Worm (Caenorhabditis elegans) whole organism, L1 larva: ENCODE results near the gene ZK355.3.

ENCODE experiments used
- C04F5.9 ChIP-seq: sonication (generic microtip); optimal IDR thresholded peaks from 2 replicates; lab custom pipeline; 2016; ENCODE audit warnings: missing genetic modification characterization, missing compliant biosample characterization
- C34B4.2 ChIP-seq: sonication (generic microtip); optimal IDR thresholded peaks from 2 replicates; lab custom pipeline; 2017; ENCODE audit warnings: mild to moderate bottlenecking, missing genetic modification characterization, missing compliant biosample characterization
- F16B12.6 ChIP-seq: fragments of 150-350 bp; optimal IDR thresholded peaks from 2 replicates; lab custom pipeline; 2014; ENCODE audit warnings: missing biosample characterization, missing genetic modification characterization
- Y116A8C.19 ChIP-seq: sonication (generic microtip); optimal IDR thresholded peaks from 2 replicates; lab custom pipeline; 2016; ENCODE audit warnings: missing compliant biosample characterization, missing genetic modification characterization, borderline replicate concordance
- aly-2 ChIP-seq: fragments of 150-350 bp; optimal IDR thresholded peaks from 2 replicates; lab custom pipeline; 2014; ENCODE audit warnings: missing biosample characterization, missing genetic modification characterization
- blmp-1 ChIP-seq: fragments of 150-350 bp; optimal IDR thresholded peaks from 2 replicates; lab custom pipeline; 2014; ENCODE audit warnings: missing biosample characterization, missing genetic modification characterization
- ceh-8 ChIP-seq: fragments of 200-800 bp; sonication (Bioruptor generic); optimal IDR thresholded peaks from 2 replicates; lab custom pipeline; 2018; ENCODE audit warnings: mild to moderate bottlenecking, missing genetic modification characterization, moderate library complexity, missing compliant biosample characterization
- efl-1 ChIP-seq, 4 experiments: fragments of 150-350 bp; optimal IDR thresholded peaks in 3 of 4; peaks in 1 of 4; 1 replicate in 1 of 4; 2 replicates in 3 of 4; lab custom pipeline; 2014; ENCODE audit warnings: missing biosample characterization in 2 of 4, missing genetic modification characterization in 2 of 4, missing genetic modification reagents in 2 of 4
- efl-3 ChIP-seq: fragments of 200-800 bp; sonication (Bioruptor generic); optimal IDR thresholded peaks from 2 replicates; lab custom pipeline; 2018; ENCODE audit warnings: mild to moderate bottlenecking, missing genetic modification characterization, missing compliant biosample characterization
- egl-27 ChIP-seq, 2 experiments: fragments of 150-350 bp in 1 of 2; sonication (generic microtip); optimal IDR thresholded peaks; 3 replicates each; lab custom pipeline; 2017 to 2018; ENCODE audit warnings: missing biosample characterization in 2 of 2, missing genetic modification characterization in 2 of 2, missing genetic modification reagents in 2 of 2
- elt-2 ChIP-seq: sonication (generic microtip); optimal IDR thresholded peaks from 2 replicates; lab custom pipeline; 2016; ENCODE audit warnings: missing genetic modification characterization, mild to moderate bottlenecking, inconsistent platforms, missing compliant biosample characterization, missing genetic modification reagents
- hlh-17 ChIP-seq: fragments of 200-800 bp; sonication (Bioruptor generic); optimal IDR thresholded peaks from 2 replicates; lab custom pipeline; 2018; ENCODE audit warnings: missing genetic modification characterization, mild to moderate bottlenecking, missing compliant biosample characterization, moderate library complexity, borderline replicate concordance
- hpl-2 ChIP-seq: fragments of 150-350 bp; optimal IDR thresholded peaks from 2 replicates; lab custom pipeline; 2014; ENCODE audit warnings: missing biosample characterization, missing genetic modification reagents, missing genetic modification characterization
- lin-13 ChIP-seq: fragments of 150-350 bp; optimal IDR thresholded peaks from 2 replicates; lab custom pipeline; 2014; ENCODE audit warnings: missing biosample characterization, missing genetic modification reagents, missing genetic modification characterization
- lin-35 ChIP-seq, 2 experiments: fragments of 150-350 bp; optimal IDR thresholded peaks; 2 replicates each; lab custom pipeline; 2014; ENCODE audit warnings: missing biosample characterization in 2 of 2, missing genetic modification characterization in 2 of 2, missing genetic modification reagents in 2 of 2
- lin-39 ChIP-seq: fragments of 150-350 bp; optimal IDR thresholded peaks from 2 replicates; lab custom pipeline; 2014; ENCODE audit warnings: missing biosample characterization, missing genetic modification reagents, missing genetic modification characterization
- lsy-2 ChIP-seq, 2 experiments: fragments of 150-350 bp; optimal IDR thresholded peaks; 2 replicates each; lab custom pipeline; 2014; ENCODE audit warnings: missing biosample characterization in 2 of 2, missing genetic modification characterization in 2 of 2
- mab-9 ChIP-seq: fragments of 200-800 bp; sonication (Bioruptor generic); IDR thresholded peaks from 2 replicates; pipeline ENCODE4 v1.3.6; 2022; ENCODE audit warnings: missing genetic modification reagents, missing genetic modification characterization, missing compliant biosample characterization
- mef-2 ChIP-seq: fragments of 150-350 bp; optimal IDR thresholded peaks from 2 replicates; lab custom pipeline; 2014; ENCODE audit warnings: missing biosample characterization, missing genetic modification characterization
- mep-1 ChIP-seq: fragments of 150-350 bp; optimal IDR thresholded peaks from 2 replicates; lab custom pipeline; 2014; ENCODE audit warnings: missing biosample characterization, missing genetic modification characterization
- nhr-28 ChIP-seq: fragments of 150-350 bp; optimal IDR thresholded peaks from 2 replicates; lab custom pipeline; 2014; ENCODE audit warnings: missing biosample characterization, missing genetic modification characterization
- nhr-47 ChIP-seq: sonication (generic microtip); optimal IDR thresholded peaks from 2 replicates; lab custom pipeline; 2016; ENCODE audit warnings: mild to moderate bottlenecking, missing genetic modification characterization, moderate library complexity, missing compliant biosample characterization
- nhr-77 ChIP-seq: fragments of 150-350 bp; optimal IDR thresholded peaks from 2 replicates; lab custom pipeline; 2014; ENCODE audit warnings: missing biosample characterization, missing genetic modification characterization
- nhr-85 ChIP-seq: sonication (generic microtip); peaks from one replicate; lab custom pipeline; 2016; ENCODE audit warnings: missing genetic modification characterization, inconsistent platforms, missing compliant biosample characterization
- nhr-90 ChIP-seq: sonication (generic microtip); optimal IDR thresholded peaks from 2 replicates; lab custom pipeline; 2016; ENCODE audit warnings: mild to moderate bottlenecking, missing genetic modification characterization, missing compliant biosample characterization; ENCODE audit not compliant: poor library complexity
- pqm-1 ChIP-seq: sonication (generic microtip); optimal IDR thresholded peaks from 3 replicates; lab custom pipeline; 2017; ENCODE audit warnings: missing biosample characterization, missing genetic modification characterization
- rnt-1 ChIP-seq: sonication (generic microtip); optimal IDR thresholded peaks from 2 replicates; lab custom pipeline; 2016; ENCODE audit warnings: mild to moderate bottlenecking, missing genetic modification characterization, moderate library complexity, missing compliant biosample characterization
- skn-1 ChIP-seq: fragments of 150-350 bp; optimal IDR thresholded peaks from 2 replicates; lab custom pipeline; 2014; ENCODE audit warnings: missing biosample characterization, missing genetic modification characterization
- snpc-4 ChIP-seq: fragments of 150-350 bp; optimal IDR thresholded peaks from 2 replicates; lab custom pipeline; 2014; ENCODE audit warnings: missing biosample characterization, missing genetic modification characterization
- snu-23 ChIP-seq: sonication (generic microtip); optimal IDR thresholded peaks from 2 replicates; lab custom pipeline; 2016; ENCODE audit warnings: missing genetic modification characterization, missing compliant biosample characterization
- sptf-1 ChIP-seq: fragments of 150-350 bp; optimal IDR thresholded peaks from 2 replicates; lab custom pipeline; 2014; ENCODE audit warnings: missing biosample characterization, missing genetic modification characterization
- tlp-1 ChIP-seq: fragments of 150-350 bp; optimal IDR thresholded peaks from 2 replicates; lab custom pipeline; 2014; ENCODE audit warnings: missing biosample characterization, missing genetic modification characterization
- unc-62 ChIP-seq: fragments of 150-350 bp; optimal IDR thresholded peaks from 2 replicates; lab custom pipeline; 2014; ENCODE audit warnings: missing biosample characterization, missing genetic modification reagents, missing genetic modification characterization
- vab-15 ChIP-seq: sonication (generic microtip); optimal IDR thresholded peaks from 2 replicates; lab custom pipeline; 2017; ENCODE audit warnings: missing genotype, mild to moderate bottlenecking, missing genetic modification characterization, missing compliant biosample characterization
- zip-4 ChIP-seq: fragments of 200-800 bp; sonication (Bioruptor generic); optimal IDR thresholded peaks from 2 replicates; lab custom pipeline; 2018; ENCODE audit warnings: mild to moderate bottlenecking, missing genetic modification characterization, moderate library complexity, missing compliant biosample characterization

Gene ZK355.3

DNA sequence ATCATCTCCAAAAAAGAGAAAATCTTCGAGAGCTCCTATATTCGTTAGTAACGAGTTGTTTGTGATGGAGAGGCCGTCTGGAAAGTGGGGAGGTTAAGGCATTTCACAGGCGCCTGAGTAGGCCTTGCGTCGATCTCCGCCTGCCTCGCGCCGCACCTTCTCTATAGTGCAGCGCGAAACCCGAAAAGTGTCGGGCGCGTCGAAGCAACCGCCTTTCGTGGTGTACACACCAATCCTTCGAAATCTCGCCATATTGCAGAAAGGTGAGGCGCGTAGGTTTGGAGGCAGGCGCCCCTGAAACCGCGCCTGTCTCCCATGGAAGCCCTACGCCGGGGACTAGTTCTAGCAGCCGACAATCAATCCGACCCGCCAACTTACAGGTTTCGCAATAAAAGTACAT, 2.4 kb upstream of the ZK355.3 start:
- TF ChIP-seq ceh-8 (GFP tag; lab: Kevin White, UChicago) (no peak), efl-1 (optimal IDR thresholded peaks at IDR 0.05; lab: Kevin White, UChicago) (no peak), efl-1 (GFP tag; optimal IDR thresholded peaks at IDR 0.05 in 1 of 2; lab: Kevin White, UChicago) (peak in 1 of 2 experiments; percentile 25)

DNA sequence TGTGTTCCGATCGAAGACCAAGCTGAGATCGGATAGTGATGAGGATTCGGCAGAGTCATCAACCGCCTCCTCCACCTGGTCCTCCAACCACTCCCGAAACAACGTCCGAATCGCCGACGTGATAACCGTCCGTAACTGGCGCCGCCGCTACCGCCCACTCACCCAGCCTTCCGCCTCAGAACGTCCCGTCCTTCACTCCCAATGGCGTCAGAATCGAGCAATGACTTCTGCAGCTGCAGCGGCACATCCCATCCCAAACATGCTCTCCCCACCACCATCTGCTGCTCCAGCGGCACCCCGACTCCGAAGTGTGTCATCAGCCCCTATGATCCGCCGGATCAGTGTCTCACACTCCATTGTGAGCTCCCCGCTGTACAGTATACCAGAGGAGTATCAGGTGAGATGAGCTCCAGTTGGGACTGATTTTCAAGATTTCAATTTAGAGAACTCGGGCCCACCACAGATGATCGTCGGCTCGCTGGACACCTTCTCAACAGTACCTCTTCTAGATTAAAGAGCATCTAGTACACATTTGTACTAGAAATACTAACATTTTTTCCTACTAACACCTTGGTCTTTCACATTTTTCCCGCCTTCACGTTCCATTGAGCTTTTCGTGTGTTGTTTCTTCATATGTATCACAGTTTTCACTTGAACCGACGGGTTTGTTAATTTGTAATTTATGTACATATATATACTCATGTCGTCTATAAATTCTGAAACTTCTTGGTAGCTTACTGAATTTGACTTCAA, 1.5 kb downstream of the ZK355.3 start:
- TF ChIP-seq efl-1 (optimal IDR thresholded peaks at IDR 0.05; lab: Kevin White, UChicago), result no peak
- TF ChIP-seq efl-1 (GFP tag; optimal IDR thresholded peaks at IDR 0.05 in 1 of 2; lab: Kevin White, UChicago), result peak in 1 of 2 experiments; percentile 51
- TF ChIP-seq vab-15 (tag; lab: Kevin White, UChicago), result no peak

DNA sequence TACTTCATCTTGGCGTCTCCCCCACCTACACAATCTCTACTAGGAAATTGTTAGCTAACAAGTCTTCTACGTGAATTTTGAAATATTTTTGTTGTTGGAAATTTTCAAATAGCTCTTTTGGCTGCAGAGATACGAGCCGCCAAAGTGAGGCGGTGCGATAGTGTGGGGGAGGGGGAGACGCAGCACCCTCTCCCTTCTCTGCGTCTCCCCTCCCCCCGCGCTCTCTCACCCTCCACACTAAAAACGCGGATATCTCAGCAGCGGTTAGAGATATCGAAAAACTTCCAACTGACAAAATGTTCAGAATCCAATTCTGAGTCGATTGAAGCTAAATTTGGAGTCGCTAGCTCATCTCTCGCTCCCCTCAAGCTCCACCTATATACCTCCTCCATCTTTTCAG, 2.4 kb downstream of the ZK355.3 start:
- no peak for TF ChIP-seq mab-9 (GFP tag; lab: Robert Waterston, UW)
- TF ChIP-seq efl-1 (optimal IDR thresholded peaks at IDR 0.05; lab: Kevin White, UChicago), result no peak
- peak in 1 of 2 experiments; percentile 18 for TF ChIP-seq efl-1 (GFP tag; optimal IDR thresholded peaks at IDR 0.05 in 1 of 2; lab: Kevin White, UChicago)
- no peak for TF ChIP-seq nhr-90 (tag; lab: Kevin White, UChicago)
- TF ChIP-seq aly-2 (tag; lab: Kevin White, UChicago), result no peak
- no peak for TF ChIP-seq snu-23 (GFP tag; lab: Kevin White, UChicago)
- TF ChIP-seq nhr-77 (tag; lab: Kevin White, UChicago), result no peak
- no peak for TF ChIP-seq F16B12.6
- TF ChIP-seq nhr-85 (tag; lab: Kevin White, UChicago), result no peak

DNA sequence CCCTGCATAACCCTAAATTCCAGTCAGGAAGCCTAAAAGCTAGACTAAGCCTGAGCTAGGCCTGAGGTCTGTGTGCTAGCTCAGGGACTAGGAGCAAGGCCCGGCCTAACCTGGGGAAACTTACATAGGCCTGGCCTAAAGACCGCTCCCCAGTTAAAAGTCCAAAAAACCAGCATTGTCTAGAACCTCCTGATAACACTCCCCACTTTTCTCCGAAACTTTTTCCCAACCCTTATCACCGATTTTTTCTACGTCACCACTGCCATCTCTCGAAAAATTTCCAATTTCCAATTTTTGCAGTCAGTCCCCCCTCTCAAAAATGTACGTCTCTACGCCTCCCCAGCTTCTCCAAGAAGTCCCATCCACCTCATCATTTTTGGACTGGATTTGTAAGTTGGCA, 3.8 kb downstream of the ZK355.3 start, which contains the start of gene ZK355.2:
ZK355.2 (plus strand) TSS at position 301 of the 400 bp plus-strand sequence.
- TF ChIP-seq sptf-1 (tag; lab: Kevin White, UChicago) (no peak), pqm-1 (tag; lab: Kevin White, UChicago) (peak; percentile 50), lin-39 (tag; lab: Kevin White, UChicago) (no peak)

DNA sequence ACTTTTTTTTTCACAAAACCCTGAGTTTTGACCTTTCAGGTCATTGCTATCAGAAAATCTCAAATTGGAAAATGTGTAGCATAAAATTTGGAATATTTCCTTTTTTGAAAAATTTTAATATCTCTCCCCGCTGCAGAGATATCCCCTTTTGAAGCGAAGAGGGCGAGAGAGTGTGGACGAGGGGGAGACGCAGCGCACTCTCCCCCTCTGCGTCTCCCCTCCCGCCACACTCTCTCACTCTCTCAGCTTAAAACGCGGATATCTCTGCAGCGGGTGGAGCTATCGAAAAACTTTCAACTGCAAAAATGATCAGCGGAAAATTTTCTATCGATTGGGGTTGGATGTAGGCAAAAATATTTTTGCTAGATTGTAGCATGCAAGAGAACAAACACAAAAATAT, 4.7 kb downstream of the ZK355.3 start:
- TF ChIP-seq hpl-2 (GFP tag; lab: Kevin White, UChicago) (no peak), blmp-1 (tag; lab: Kevin White, UChicago) (no peak), snpc-4 (tag; lab: Kevin White, UChicago) (no peak), rnt-1 (no peak), nhr-47 (no peak), skn-1 (tag; lab: Kevin White, UChicago) (no peak), lin-13 (GFP tag; lab: Kevin White, UChicago) (no peak), sptf-1 (tag; lab: Kevin White, UChicago) (no peak), egl-27 (tag; optimal IDR thresholded peaks at IDR 0.05; lab: Kevin White, UChicago) (no peak), nhr-28 (no peak), unc-62 (GFP tag; lab: Kevin White, UChicago) (no peak), mep-1 (tag; lab: Kevin White, UChicago) (no peak), mab-9 (GFP tag; lab: Robert Waterston, UW) (no peak), mef-2 (tag; lab: Kevin White, UChicago) (no peak)

DNA sequence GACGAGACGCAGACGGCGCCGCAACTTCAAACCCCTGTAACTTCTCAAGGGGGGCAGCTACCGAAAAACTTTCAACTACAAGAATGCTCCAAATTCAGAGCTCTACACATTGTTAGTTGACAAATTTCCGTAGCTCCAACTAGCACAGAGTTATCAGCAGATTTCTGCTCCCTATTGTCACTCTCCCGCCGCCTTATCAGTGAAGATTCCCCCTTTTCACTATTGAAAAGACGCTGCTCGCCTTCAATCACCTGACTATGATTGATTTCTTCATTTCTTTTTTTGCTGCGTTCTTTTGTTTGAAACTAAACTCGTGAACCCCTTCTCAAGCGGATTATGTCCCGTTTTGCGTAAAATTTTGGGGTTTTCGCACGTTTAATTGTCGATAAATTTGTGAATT, 5.1 kb downstream of the ZK355.3 start:
- peak; percentile 41 for TF ChIP-seq elt-2 (tag; lab: Kevin White, UChicago)
- TF ChIP-seq mep-1 (tag; lab: Kevin White, UChicago), result no peak
- TF ChIP-seq lin-35 (GFP tag; optimal IDR thresholded peaks at IDR 0.05; lab: Kevin White, UChicago), result peak in 1 of 2 experiments; percentile 34
- no peak for TF ChIP-seq tlp-1 (tag; lab: Kevin White, UChicago)

DNA sequence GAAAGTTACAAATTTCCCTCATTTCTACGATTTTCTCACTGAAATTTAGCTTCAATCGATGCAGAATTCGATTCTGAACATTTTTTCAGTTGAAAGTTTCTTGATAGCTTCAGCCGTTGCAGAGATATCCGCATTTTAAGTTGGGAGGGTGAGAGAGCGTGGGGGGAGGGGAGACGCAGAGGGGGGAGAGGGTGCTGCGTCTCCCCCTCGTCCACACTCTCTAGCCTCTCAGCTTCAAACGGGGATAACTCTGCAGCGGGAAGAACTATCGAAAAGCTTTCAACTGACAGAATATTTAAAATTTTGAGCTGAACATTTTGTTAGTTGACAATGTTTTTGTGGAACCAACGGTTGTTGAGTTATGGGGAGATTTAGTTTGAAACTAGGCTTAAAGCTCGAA, 5.6 kb downstream of the ZK355.3 start:
- TF ChIP-seq Y116A8C.19 (tag; lab: Kevin White, UChicago) (no peak), efl-3 (no peak), mep-1 (tag; lab: Kevin White, UChicago) (no peak), lsy-2 (tag; optimal IDR thresholded peaks at IDR 0.05; lab: Kevin White, UChicago) (no peak), hlh-17 (GFP tag; lab: Kevin White, UChicago) (no peak), zip-4 (GFP tag; lab: Kevin White, UChicago) (no peak), C04F5.9 (tag; lab: Kevin White, UChicago) (no peak), C34B4.2 (tag; lab: Kevin White, UChicago) (no peak)
